Worm (Caenorhabditis elegans): ENCODE results near the gene acbp-6.

- TF ChIP-seq ztf-23 (GFP tag; IDR thresholded peaks at IDR 0.05) (no peak), flt-1 (GFP tag; IDR thresholded peaks at IDR 0.05) (no peak), med-1 (GFP tag; optimal IDR thresholded peaks at IDR 0.05; ENCODE audit: insufficient read depth) (no peak), cog-1 (tag; optimal IDR thresholded peaks at IDR 0.05) (no peak)
Measured at ce11 chrII:12008772-12009171, 35.2 kb upstream of the acbp-6 start, which contains the start of gene glb-29.
